Fruit fly (Drosophila melanogaster) whole organism, embryonic: Measurements from ENCODE around the gene CG34162.

ENCODE experiments used
- Ada2b ChIP-seq: fragments of 200-800 bp; sonication (Bioruptor generic); IDR thresholded peaks from 2 replicates; pipeline ENCODE4 v1.3.6; 2022; ENCODE audit warnings: missing biosample characterization, missing genetic modification characterization
- Bteb2 ChIP-seq: fragments of 200-800 bp; sonication (Bioruptor generic); optimal IDR thresholded peaks from 2 replicates; lab custom pipeline; 2016; ENCODE audit warnings: missing biosample characterization, missing genetic modification characterization
- CG10654 ChIP-seq: fragments of 200-800 bp; sonication (Bioruptor generic); optimal IDR thresholded peaks from 2 replicates; lab custom pipeline; 2016; ENCODE audit warnings: missing biosample characterization, missing genetic modification characterization
- CG11456 ChIP-seq: fragments of 200-800 bp; sonication (Bioruptor generic); IDR thresholded peaks from 3 replicates; pipeline ENCODE4 v1.3.6; 2022; ENCODE audit warnings: missing biosample characterization, missing genetic modification characterization
- CG12155 ChIP-seq: fragments of 200-800 bp; sonication (Bioruptor generic); optimal IDR thresholded peaks from 3 replicates; lab custom pipeline; 2016; ENCODE audit warnings: missing biosample characterization, missing genetic modification characterization
- CG12659 ChIP-seq: fragments of 200-800 bp; sonication (Bioruptor generic); optimal IDR thresholded peaks from 3 replicates; lab custom pipeline; 2017; ENCODE audit warnings: mild to moderate bottlenecking, missing biosample characterization, missing genetic modification reagents, missing genetic modification characterization
- CG13624 ChIP-seq: fragments of 200-800 bp; sonication (Bioruptor generic); optimal IDR thresholded peaks from 2 replicates; lab custom pipeline; 2016; ENCODE audit warnings: missing biosample characterization, missing genetic modification characterization
- CG14014 ChIP-seq: fragments of 200-800 bp; sonication (Bioruptor generic); IDR thresholded peaks from 2 replicates; pipeline ENCODE4 v1.3.6; 2022; ENCODE audit warnings: missing biosample characterization, missing genetic modification characterization
- CG17186 ChIP-seq: fragments of 200-800 bp; sonication (Bioruptor generic); optimal IDR thresholded peaks from 3 replicates; lab custom pipeline; 2017; ENCODE audit warnings: missing biosample characterization, missing genetic modification reagents, missing genetic modification characterization
- CG17912 ChIP-seq: fragments of 200-800 bp; sonication (Bioruptor generic); optimal IDR thresholded peaks from 2 replicates; lab custom pipeline; 2018; ENCODE audit warnings: missing biosample characterization, mild to moderate bottlenecking, missing genetic modification characterization
- CG18619 ChIP-seq: fragments of 200-800 bp; sonication (Bioruptor generic); optimal IDR thresholded peaks from 3 replicates; lab custom pipeline; 2017; ENCODE audit warnings: missing biosample characterization, mild to moderate bottlenecking, missing genetic modification characterization
- CG3281 ChIP-seq: fragments of 200-800 bp; sonication (Bioruptor generic); optimal IDR thresholded peaks from 3 replicates; lab custom pipeline; 2017; ENCODE audit warnings: missing biosample characterization, mild to moderate bottlenecking, missing genetic modification characterization
- CG34422 ChIP-seq: fragments of 200-800 bp; sonication (Bioruptor generic); IDR thresholded peaks from 3 replicates; pipeline ENCODE4 v1.3.6; 2022; ENCODE audit warnings: missing biosample characterization, missing genetic modification characterization
- CG6683 ChIP-seq: fragments of 200-800 bp; sonication (Bioruptor generic); optimal IDR thresholded peaks from 2 replicates; lab custom pipeline; 2017; ENCODE audit warnings: missing biosample characterization, mild to moderate bottlenecking, missing genetic modification characterization, missing genetic modification reagents
- CG7556 ChIP-seq: fragments of 200-800 bp; sonication (Bioruptor generic); optimal IDR thresholded peaks from 2 replicates; lab custom pipeline; 2017; ENCODE audit warnings: missing biosample characterization, mild to moderate bottlenecking, missing genetic modification characterization
- CG9437 ChIP-seq: fragments of 200-800 bp; sonication (Bioruptor generic); optimal IDR thresholded peaks from 2 replicates; lab custom pipeline; 2018; ENCODE audit warnings: missing biosample characterization, mild to moderate bottlenecking, missing genetic modification characterization
- Dbx ChIP-seq: fragments of 200-800 bp; sonication (Bioruptor generic); IDR thresholded peaks from 3 replicates; pipeline ENCODE4 v1.3.6; 2022; ENCODE audit warnings: missing biosample characterization, missing genetic modification characterization
- Doc3 ChIP-seq: fragments of 200-800 bp; sonication (Bioruptor generic); IDR thresholded peaks from 3 replicates; pipeline ENCODE4 v1.3.6; 2022; ENCODE audit warnings: missing biosample characterization, missing genetic modification characterization; ENCODE audit not compliant: partially characterized antibody
- Fer3 ChIP-seq: fragments of 200-800 bp; sonication (Bioruptor generic); optimal IDR thresholded peaks from 2 replicates; lab custom pipeline; 2018; ENCODE audit warnings: missing biosample characterization, mild to moderate bottlenecking, missing genetic modification characterization, moderate library complexity
- Hr51 ChIP-seq, 2 experiments: fragments of 200-800 bp; sonication (Bioruptor generic); optimal IDR thresholded peaks; 2 replicates in 1 of 2; 3 replicates in 1 of 2; lab custom pipeline; 2016 to 2018; ENCODE audit warnings: missing biosample characterization in 2 of 2, missing genetic modification characterization in 2 of 2, mild to moderate bottlenecking in 1 of 2, moderate library complexity in 1 of 2
- Jarid2 ChIP-seq: fragments of 200-800 bp; sonication (Bioruptor generic); optimal IDR thresholded peaks from 3 replicates; lab custom pipeline; 2017; ENCODE audit warnings: mild to moderate bottlenecking, missing biosample characterization, missing genetic modification reagents, missing genetic modification characterization
- Meics ChIP-seq: fragments of 200-800 bp; sonication (Bioruptor generic); optimal IDR thresholded peaks from 2 replicates; lab custom pipeline; 2017; ENCODE audit warnings: missing biosample characterization, mild to moderate bottlenecking, missing genetic modification characterization
- Rfx ChIP-seq: fragments of 200-800 bp; sonication (Bioruptor generic); IDR thresholded peaks from 2 replicates; pipeline ENCODE4 v1.3.6; 2022; ENCODE audit warnings: missing biosample characterization, missing genetic modification characterization
- Scr ChIP-seq: fragments of 200-800 bp; sonication (Bioruptor generic); IDR thresholded peaks from 2 replicates; pipeline ENCODE4 v1.3.6; 2022; ENCODE audit warnings: missing biosample characterization, missing genetic modification characterization; ENCODE audit not compliant: partially characterized antibody
- Sox100B ChIP-seq: fragments of 200-800 bp; sonication (Bioruptor generic); optimal IDR thresholded peaks from 3 replicates; lab custom pipeline; 2018; ENCODE audit warnings: missing biosample characterization, mild to moderate bottlenecking, missing genetic modification characterization
- Tbp ChIP-seq: fragments of >200 bp; optimal IDR thresholded peaks from 2 replicates; lab custom pipeline; 2018; ENCODE audit warnings: missing biosample characterization, missing genetic modification characterization
- Usf ChIP-seq: fragments of 200-800 bp; sonication (Bioruptor generic); optimal IDR thresholded peaks from 2 replicates; lab custom pipeline; 2017; ENCODE audit warnings: missing genotype, missing biosample characterization, missing genetic modification characterization
- Xbp1 ChIP-seq: fragments of 200-800 bp; sonication (Bioruptor generic); optimal IDR thresholded peaks from 3 replicates; lab custom pipeline; 2016; ENCODE audit warnings: missing biosample characterization, mild to moderate bottlenecking, missing genetic modification characterization
- aop ChIP-seq: fragments of 200-800 bp; sonication (Bioruptor generic); IDR thresholded peaks from 2 replicates; pipeline ENCODE4 v1.3.6; 2022; ENCODE audit warnings: missing biosample characterization, missing genetic modification characterization
- bcd ChIP-seq: fragments of 200-800 bp; sonication (Bioruptor generic); optimal IDR thresholded peaks from 2 replicates; lab custom pipeline; 2017; ENCODE audit warnings: missing biosample characterization, mild to moderate bottlenecking, missing genetic modification characterization
- br ChIP-seq: fragments of >200 bp; optimal IDR thresholded peaks from 2 replicates; lab custom pipeline; 2017
- chn ChIP-seq: fragments of 200-800 bp; sonication (Bioruptor generic); optimal IDR thresholded peaks from 2 replicates; lab custom pipeline; 2016; ENCODE audit warnings: missing biosample characterization, missing genetic modification characterization
- gem ChIP-seq: fragments of 200-800 bp; sonication (Bioruptor generic); optimal IDR thresholded peaks from 2 replicates; lab custom pipeline; 2019; ENCODE audit warnings: missing biosample characterization, mild to moderate bottlenecking, missing genetic modification characterization, moderate library complexity
- grau ChIP-seq: fragments of 200-800 bp; optimal IDR thresholded peaks from 3 replicates; lab custom pipeline; 2019; ENCODE audit warnings: missing biosample characterization, mild to moderate bottlenecking, missing genetic modification characterization, moderate library complexity
- gro ChIP-seq: fragments of 200-800 bp; sonication (Bioruptor generic); optimal IDR thresholded peaks from 2 replicates; lab custom pipeline; 2016; ENCODE audit warnings: missing biosample characterization, missing genetic modification characterization
- hth ChIP-seq: fragments of >200 bp; optimal IDR thresholded peaks from 2 replicates; lab custom pipeline; 2017; ENCODE audit warnings: inconsistent platforms
- jing ChIP-seq: fragments of 200-800 bp; sonication (Bioruptor generic); optimal IDR thresholded peaks from 2 replicates; lab custom pipeline; 2018; ENCODE audit warnings: missing biosample characterization, mild to moderate bottlenecking, missing genetic modification characterization
- kni ChIP-seq: fragments of 200-800 bp; sonication (Bioruptor generic); optimal IDR thresholded peaks from 3 replicates; lab custom pipeline; 2017; ENCODE audit warnings: mild to moderate bottlenecking, missing biosample characterization, missing genetic modification reagents, missing genetic modification characterization
- knrl ChIP-seq: fragments of 200-800 bp; sonication (Bioruptor generic); IDR thresholded peaks from 3 replicates; pipeline ENCODE4 v1.3.6; 2022; ENCODE audit warnings: missing biosample characterization, missing genetic modification characterization; ENCODE audit not compliant: partially characterized antibody
- lab ChIP-seq: fragments of 200-800 bp; sonication (Bioruptor generic); optimal IDR thresholded peaks from 3 replicates; lab custom pipeline; 2017; ENCODE audit warnings: missing biosample characterization, missing genetic modification characterization, mild to moderate bottlenecking, moderate library complexity, missing genetic modification reagents
- nmo ChIP-seq: fragments of 200-800 bp; sonication (Bioruptor generic); optimal IDR thresholded peaks from 2 replicates; lab custom pipeline; 2018; ENCODE audit warnings: missing biosample characterization, mild to moderate bottlenecking, missing genetic modification characterization, moderate library complexity
- odd ChIP-seq: fragments of 200-800 bp; sonication (Bioruptor generic); optimal IDR thresholded peaks from 2 replicates; lab custom pipeline; 2017; ENCODE audit warnings: missing biosample characterization, mild to moderate bottlenecking, missing genetic modification characterization
- prd ChIP-seq, 3 experiments: fragments of >200 bp in 2 of 3; fragments of 200-800 bp in 1 of 3; sonication (Bioruptor generic) in 1 of 3; optimal IDR thresholded peaks in 2 of 3; IDR thresholded peaks in 1 of 3; 2 replicates in 2 of 3; 3 replicates in 1 of 3; pipeline versions ENCODE4 v1.3.6 to Lab custom; 2017 to 2022; ENCODE audit warnings: missing biosample characterization in 1 of 3, missing genetic modification characterization in 1 of 3
- schlank ChIP-seq: fragments of 200-800 bp; sonication (Bioruptor generic); optimal IDR thresholded peaks from 2 replicates; lab custom pipeline; 2018; ENCODE audit warnings: missing biosample characterization, mild to moderate bottlenecking, missing genetic modification characterization
- sens ChIP-seq: fragments of 200-800 bp; sonication (Bioruptor generic); peaks from one replicate; lab custom pipeline; 2016; ENCODE audit warnings: missing biosample characterization, missing genetic modification characterization
- sisA ChIP-seq: fragments of 200-800 bp; sonication (Bioruptor generic); IDR thresholded peaks from 2 replicates; pipeline ENCODE4 v1.3.6; 2022; ENCODE audit warnings: missing biosample characterization, missing genetic modification characterization
- tap ChIP-seq: fragments of 200-800 bp; optimal IDR thresholded peaks from 3 replicates; lab custom pipeline; 2019; ENCODE audit warnings: missing biosample characterization, mild to moderate bottlenecking, missing genetic modification characterization, moderate library complexity
- tin ChIP-seq: fragments of 200-800 bp; sonication (Bioruptor generic); optimal IDR thresholded peaks from 3 replicates; lab custom pipeline; 2016; ENCODE audit warnings: missing biosample characterization, missing genetic modification characterization
- vnd ChIP-seq: fragments of 200-800 bp; sonication (Bioruptor generic); IDR thresholded peaks from 3 replicates; pipeline ENCODE4 v1.3.6; 2022; ENCODE audit warnings: missing biosample characterization, missing genetic modification characterization; ENCODE audit not compliant: partially characterized antibody
- zfh1 ChIP-seq: fragments of 200-800 bp; sonication (Bioruptor generic); IDR thresholded peaks from 3 replicates; pipeline ENCODE4 v1.3.6; 2022; ENCODE audit warnings: missing biosample characterization, missing genetic modification characterization

The CG34162 gene

DNA sequence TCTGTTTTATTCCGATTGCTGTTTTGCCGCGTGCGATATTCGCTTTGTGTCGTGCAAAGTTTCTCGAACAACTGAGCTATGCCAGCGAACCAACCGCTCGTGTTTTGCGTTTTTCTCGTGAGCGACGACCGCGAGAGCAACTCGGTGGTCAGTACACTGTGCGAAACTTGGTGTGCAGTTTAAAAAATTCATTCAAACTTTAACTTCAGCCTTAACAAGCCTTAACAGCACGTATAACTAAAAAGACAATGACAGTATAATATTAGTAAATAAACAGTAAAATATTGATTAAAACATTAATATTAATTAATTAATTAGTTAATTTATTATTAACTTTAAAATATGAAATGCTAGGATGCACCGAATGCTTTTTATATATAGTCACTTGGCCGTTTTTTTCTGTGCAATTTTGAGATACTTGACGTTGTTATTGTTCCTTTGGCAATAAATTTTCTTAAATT is 3.5 kb upstream of the CG34162 start, which contains the start of gene CG31705 (continued):
- TF ChIP-seq CG17186 (GFP tag; lab: Kevin White, UChicago): no peak
- peak; percentile 65 for TF ChIP-seq Rfx (GFP tag; lab: Robert Waterston, UW)
- TF ChIP-seq Jarid2 (GFP tag; lab: Kevin White, UChicago): peak; percentile 63
- TF ChIP-seq Usf (GFP tag; lab: Kevin White, UChicago): peak; percentile 48
- TF ChIP-seq sens: peak; percentile 63
- TF ChIP-seq lab (GFP tag; lab: Kevin White, UChicago): peak; percentile 48
- peak; percentile 71; the same call in 1 of the 3 replicates for TF ChIP-seq CG34422 (GFP tag; lab: Robert Waterston, UW)
- peak; percentile 28 for TF ChIP-seq tap (tag; lab: Kevin White, UChicago)
- TF ChIP-seq aop: no peak
- peak; percentile 50 for TF ChIP-seq nmo (GFP tag; lab: Kevin White, UChicago)
- peak; percentile 63 for TF ChIP-seq bcd (GFP tag; lab: Kevin White, UChicago)
- no peak for TF ChIP-seq CG17912 (GFP tag; lab: Kevin White, UChicago)
- TF ChIP-seq grau (tag; lab: Kevin White, UChicago): peak; percentile 72
- TF ChIP-seq Meics: peak; percentile 79
- peak; percentile 44 for TF ChIP-seq CG9437
- TF ChIP-seq Fer3 (tag; lab: Kevin White, UChicago): peak; percentile 11
- TF ChIP-seq gem (tag; lab: Kevin White, UChicago): peak; percentile 76
- TF ChIP-seq prd (optimal IDR thresholded peaks at IDR 0.05; lab: Kevin White, UChicago): no peak
- TF ChIP-seq prd (GFP tag; IDR thresholded peaks at IDR 0.05; lab: Robert Waterston, UW): peak; percentile 12; the same call in 1 of the 3 replicates
- TF ChIP-seq CG13624 (GFP tag; lab: Kevin White, UChicago): no peak
- no peak for TF ChIP-seq gro (GFP tag; lab: Kevin White, UChicago)
- TF ChIP-seq Bteb2 (GFP tag; lab: Kevin White, UChicago): no peak
- TF ChIP-seq Scr (GFP tag; lab: Robert Waterston, UW): no peak
- TF ChIP-seq sisA: peak; percentile 30; the same call in 1 of the 2 replicates
- TF ChIP-seq Hr51 (GFP tag; optimal IDR thresholded peaks at IDR 0.05; lab: Kevin White, UChicago): peak in 1 of 2 experiments; percentile 53
- TF ChIP-seq Sox100B (GFP tag; lab: Kevin White, UChicago): peak; percentile 60
- TF ChIP-seq CG10654 (GFP tag; lab: Kevin White, UChicago): peak; percentile 13
- peak; percentile 48; the same call in 1 of the 3 replicates for TF ChIP-seq Dbx (GFP tag; lab: Robert Waterston, UW)
- TF ChIP-seq kni (GFP tag; lab: Kevin White, UChicago): no peak
- peak; percentile 48 for TF ChIP-seq CG18619 (GFP tag; lab: Kevin White, UChicago)
- TF ChIP-seq vnd: no peak
- TF ChIP-seq CG3281 (GFP tag; lab: Kevin White, UChicago): peak; percentile 72
- TF ChIP-seq odd (GFP tag; lab: Kevin White, UChicago): peak; percentile 25
- TF ChIP-seq chn (GFP tag; lab: Kevin White, UChicago): no peak
- TF ChIP-seq tin (GFP tag; lab: Kevin White, UChicago): peak; percentile 35
- peak; percentile 50 for TF ChIP-seq CG12659 (GFP tag; lab: Kevin White, UChicago)
- TF ChIP-seq knrl (GFP tag; lab: Robert Waterston, UW): no peak
- TF ChIP-seq hth (lab: Kevin White, UChicago): no peak
- no peak for TF ChIP-seq Doc3 (GFP tag; lab: Robert Waterston, UW)
- peak; percentile 37; the same call in 1 of the 2 replicates for TF ChIP-seq CG14014 (GFP tag; lab: Robert Waterston, UW)
- peak; percentile 4 for TF ChIP-seq schlank (tag; lab: Kevin White, UChicago)
- TF ChIP-seq CG6683 (GFP tag; lab: Kevin White, UChicago): no peak
- peak; percentile 7 for TF ChIP-seq Xbp1
- no peak for TF ChIP-seq zfh1 (GFP tag; lab: Robert Waterston, UW)
- TF ChIP-seq CG7556 (GFP tag; lab: Kevin White, UChicago): peak; percentile 66
- peak; percentile 48; the same call in 1 of the 2 replicates for TF ChIP-seq Ada2b (GFP tag; lab: Robert Waterston, UW)
- TF ChIP-seq Tbp (GFP tag; lab: Kevin White, UChicago): no peak
- no peak for TF ChIP-seq br (lab: Kevin White, UChicago)
- TF ChIP-seq CG11456 (GFP tag; lab: Robert Waterston, UW): 0 out of 3 replicates have a peak, but pooled peaks have one; percentile 25
- TF ChIP-seq jing (GFP tag; lab: Kevin White, UChicago): no peak
- TF ChIP-seq CG12155 (GFP tag; lab: Kevin White, UChicago): peak; percentile 12
